Fruit fly (Drosophila melanogaster) whole organism, embryonic: Measurements from ENCODE around the gene CG5835.

Source experiments
- Aef1 ChIP-seq: fragments of 200-800 bp; sonication (Bioruptor generic); IDR thresholded peaks from 3 replicates; pipeline ENCODE4 v1.3.6; 2022; ENCODE audit warnings: missing biosample characterization, missing genetic modification characterization
- Blimp-1 ChIP-seq: fragments of 200-800 bp; sonication (Bioruptor generic); optimal IDR thresholded peaks from 3 replicates; lab custom pipeline; 2018; ENCODE audit warnings: missing biosample characterization, missing genetic modification characterization, mild to moderate bottlenecking, moderate library complexity, missing genetic modification reagents
- CG10979 ChIP-seq: fragments of 200-800 bp; sonication (Bioruptor generic); optimal IDR thresholded peaks from 2 replicates; lab custom pipeline; 2018; ENCODE audit warnings: missing biosample characterization, mild to moderate bottlenecking, missing genetic modification characterization, moderate library complexity
- CG11696 ChIP-seq: fragments of 200-800 bp; sonication (Bioruptor generic); IDR thresholded peaks from 2 replicates; pipeline ENCODE4 v1.3.6; 2022; ENCODE audit warnings: missing biosample characterization, missing genetic modification characterization
- CG12659 ChIP-seq: fragments of 200-800 bp; sonication (Bioruptor generic); optimal IDR thresholded peaks from 3 replicates; lab custom pipeline; 2017; ENCODE audit warnings: mild to moderate bottlenecking, missing biosample characterization, missing genetic modification reagents, missing genetic modification characterization
- CG13775 ChIP-seq: fragments of 200-800 bp; sonication (Bioruptor generic); optimal IDR thresholded peaks from 3 replicates; lab custom pipeline; 2017; ENCODE audit warnings: missing biosample characterization, mild to moderate bottlenecking, missing genetic modification characterization
- CG15479 ChIP-seq: fragments of 200-800 bp; sonication (Bioruptor generic); optimal IDR thresholded peaks from 3 replicates; lab custom pipeline; 2019; ENCODE audit warnings: missing biosample characterization, mild to moderate bottlenecking, missing genetic modification characterization, moderate library complexity
- CG17359 ChIP-seq: fragments of 200-800 bp; sonication (Bioruptor generic); optimal IDR thresholded peaks from 3 replicates; lab custom pipeline; 2018; ENCODE audit warnings: missing biosample characterization, mild to moderate bottlenecking, missing genetic modification characterization, moderate library complexity
- CG1792 ChIP-seq: fragments of 200-800 bp; sonication (Bioruptor generic); optimal IDR thresholded peaks from 2 replicates; lab custom pipeline; 2016; ENCODE audit warnings: missing biosample characterization, missing genetic modification characterization
- CG18476 ChIP-seq: fragments of 200-800 bp; sonication (Bioruptor generic); optimal IDR thresholded peaks from 2 replicates; lab custom pipeline; 2016; ENCODE audit warnings: missing biosample characterization, mild to moderate bottlenecking, missing genetic modification characterization
- CG2875 ChIP-seq: fragments of 200-800 bp; sonication (Bioruptor generic); optimal IDR thresholded peaks from 2 replicates; lab custom pipeline; 2017; ENCODE audit warnings: missing biosample characterization, mild to moderate bottlenecking, missing genetic modification characterization, missing genetic modification reagents
- CG30020 ChIP-seq: fragments of 200-800 bp; optimal IDR thresholded peaks from 2 replicates; lab custom pipeline; 2019; ENCODE audit warnings: missing biosample characterization, mild to moderate bottlenecking, missing genetic modification characterization, moderate library complexity
- CG31388 ChIP-seq: fragments of 200-800 bp; sonication (Bioruptor generic); optimal IDR thresholded peaks from 2 replicates; lab custom pipeline; 2016; ENCODE audit warnings: missing biosample characterization, missing genetic modification characterization
- CG31441 ChIP-seq: fragments of 200-800 bp; sonication (Bioruptor generic); IDR thresholded peaks from 2 replicates; pipeline ENCODE4 v1.3.6; 2022; ENCODE audit warnings: missing biosample characterization, missing genetic modification characterization
- CG5953 ChIP-seq: fragments of 200-800 bp; sonication (Bioruptor generic); IDR thresholded peaks from 2 replicates; pipeline ENCODE4 v1.3.6; 2022; ENCODE audit warnings: missing biosample characterization, missing genetic modification characterization
- CG7556 ChIP-seq: fragments of 200-800 bp; sonication (Bioruptor generic); optimal IDR thresholded peaks from 2 replicates; lab custom pipeline; 2017; ENCODE audit warnings: missing biosample characterization, mild to moderate bottlenecking, missing genetic modification characterization
- CG8388 ChIP-seq: fragments of 200-800 bp; sonication (Bioruptor generic); optimal IDR thresholded peaks from 2 replicates; lab custom pipeline; 2019; ENCODE audit warnings: missing biosample characterization, mild to moderate bottlenecking, missing genetic modification characterization, moderate library complexity
- CG8924 ChIP-seq: fragments of 200-800 bp; optimal IDR thresholded peaks from 3 replicates; lab custom pipeline; 2019; ENCODE audit warnings: missing biosample characterization, mild to moderate bottlenecking, missing genetic modification characterization, moderate library complexity
- D19A ChIP-seq: fragments of 200-800 bp; optimal IDR thresholded peaks from 3 replicates; lab custom pipeline; 2019; ENCODE audit warnings: missing biosample characterization, mild to moderate bottlenecking, missing genetic modification characterization, moderate library complexity
- D19B ChIP-seq: fragments of 200-800 bp; sonication (Bioruptor generic); optimal IDR thresholded peaks from 2 replicates; lab custom pipeline; 2017; ENCODE audit warnings: missing biosample characterization, mild to moderate bottlenecking, missing genetic modification characterization
- Dref ChIP-seq: fragments of 200-800 bp; sonication (Bioruptor generic); IDR thresholded peaks from 2 replicates; pipeline ENCODE4 v1.3.6; 2022; ENCODE audit warnings: missing biosample characterization, missing genetic modification characterization
- Drgx ChIP-seq: fragments of 200-800 bp; sonication (Bioruptor generic); IDR thresholded peaks from 2 replicates; pipeline ENCODE4 v1.3.6; 2022; ENCODE audit warnings: missing biosample characterization, missing genetic modification characterization
- E2f1 ChIP-seq: fragments of 200-800 bp; sonication (Bioruptor generic); IDR thresholded peaks from 2 replicates; pipeline ENCODE4 v1.3.6; 2022; ENCODE audit warnings: missing biosample characterization, missing genetic modification characterization
- HLHmδ ChIP-seq: fragments of 200-800 bp; sonication (Bioruptor generic); optimal IDR thresholded peaks from 2 replicates; lab custom pipeline; 2018; ENCODE audit warnings: missing biosample characterization, mild to moderate bottlenecking, missing genetic modification characterization, moderate library complexity
- Hmx ChIP-seq: fragments of 200-800 bp; sonication (Bioruptor generic); optimal IDR thresholded peaks from 2 replicates; lab custom pipeline; 2016; ENCODE audit warnings: missing biosample characterization, missing genetic modification characterization
- Hr51 ChIP-seq, 2 experiments: fragments of 200-800 bp; sonication (Bioruptor generic); optimal IDR thresholded peaks; 2 replicates in 1 of 2; 3 replicates in 1 of 2; lab custom pipeline; 2016 to 2018; ENCODE audit warnings: missing biosample characterization in 2 of 2, missing genetic modification characterization in 2 of 2, mild to moderate bottlenecking in 1 of 2, moderate library complexity in 1 of 2
- Med ChIP-seq: fragments of 200-800 bp; sonication (Bioruptor generic); peaks from one replicate; lab custom pipeline; 2016; ENCODE audit warnings: missing biosample characterization, missing genetic modification characterization, mild to moderate bottlenecking, inconsistent platforms, moderate library complexity
- NC2β ChIP-seq: fragments of 200-800 bp; sonication (Bioruptor generic); optimal IDR thresholded peaks from 2 replicates; lab custom pipeline; 2016; ENCODE audit warnings: missing biosample characterization, missing genetic modification characterization
- PHDP ChIP-seq: fragments of 200-800 bp; sonication (Bioruptor generic); optimal IDR thresholded peaks from 3 replicates; lab custom pipeline; 2018; ENCODE audit warnings: missing biosample characterization, mild to moderate bottlenecking, missing genetic modification characterization, moderate library complexity
- ap ChIP-seq: fragments of 200-800 bp; sonication (Bioruptor generic); IDR thresholded peaks from 2 replicates; pipeline ENCODE4 v1.3.6; 2022; ENCODE audit warnings: missing biosample characterization, missing genetic modification characterization
- bsh ChIP-seq, 2 experiments: fragments of 200-800 bp; sonication (Bioruptor generic); optimal IDR thresholded peaks; 2 replicates each; lab custom pipeline; 2017 to 2018; ENCODE audit warnings: mild to moderate bottlenecking in 2 of 2, missing biosample characterization in 2 of 2, missing genetic modification characterization in 2 of 2, moderate library complexity in 1 of 2
- crol ChIP-seq: fragments of 200-800 bp; sonication (Bioruptor generic); IDR thresholded peaks from 2 replicates; pipeline ENCODE4 v1.3.6; 2022; ENCODE audit warnings: missing biosample characterization, missing genetic modification characterization
- dmrt99B ChIP-seq: fragments of 200-800 bp; sonication (Bioruptor generic); optimal IDR thresholded peaks from 2 replicates; lab custom pipeline; 2018; ENCODE audit warnings: missing biosample characterization, mild to moderate bottlenecking, missing genetic modification characterization, moderate library complexity
- ewg ChIP-seq: fragments of 200-800 bp; sonication (Bioruptor generic); optimal IDR thresholded peaks from 3 replicates; lab custom pipeline; 2017; ENCODE audit warnings: mild to moderate bottlenecking, missing biosample characterization, missing genetic modification reagents, missing genetic modification characterization
- fd102C ChIP-seq: fragments of 200-800 bp; sonication (Bioruptor generic); optimal IDR thresholded peaks from 2 replicates; lab custom pipeline; 2018; ENCODE audit warnings: missing biosample characterization, mild to moderate bottlenecking, missing genetic modification characterization, moderate library complexity
- gcm ChIP-seq: fragments of 200-800 bp; sonication (Bioruptor generic); optimal IDR thresholded peaks from 2 replicates; lab custom pipeline; 2019; ENCODE audit warnings: missing biosample characterization, mild to moderate bottlenecking, missing genetic modification characterization, moderate library complexity
- h ChIP-seq: fragments of >200 bp; optimal IDR thresholded peaks from 2 replicates; lab custom pipeline; 2017
- hkb ChIP-seq, 2 experiments: fragments of 200-800 bp in 1 of 2; fragments of >200 bp in 1 of 2; sonication (Bioruptor generic) in 1 of 2; IDR thresholded peaks in 1 of 2; optimal IDR thresholded peaks in 1 of 2; 2 replicates each; pipeline versions ENCODE4 v1.3.6 to Lab custom; 2017 to 2022; ENCODE audit warnings: missing biosample characterization in 1 of 2, missing genetic modification characterization in 1 of 2
- ken ChIP-seq: fragments of 200-800 bp; sonication (Bioruptor generic); IDR thresholded peaks from 3 replicates; pipeline ENCODE4 v1.3.6; 2022; ENCODE audit warnings: missing biosample characterization, missing genetic modification characterization
- lmd ChIP-seq: fragments of 200-800 bp; sonication (Bioruptor generic); IDR thresholded peaks from 2 replicates; pipeline ENCODE4 v1.3.6; 2022; ENCODE audit warnings: missing biosample characterization, missing genetic modification characterization
- oc ChIP-seq: fragments of 200-800 bp; sonication (Bioruptor generic); optimal IDR thresholded peaks from 2 replicates; lab custom pipeline; 2018; ENCODE audit warnings: missing biosample characterization, mild to moderate bottlenecking, missing genetic modification characterization, moderate library complexity
- peb ChIP-seq: fragments of 200-800 bp; sonication (Bioruptor generic); IDR thresholded peaks from 2 replicates; pipeline ENCODE4 v1.3.6; 2022; ENCODE audit warnings: missing biosample characterization, missing genetic modification characterization
- phol ChIP-seq: fragments of 200-800 bp; sonication (Bioruptor generic); optimal IDR thresholded peaks from 3 replicates; lab custom pipeline; 2018; ENCODE audit warnings: missing biosample characterization, mild to moderate bottlenecking, missing genetic modification characterization, moderate library complexity
- pnt ChIP-seq: fragments of 200-800 bp; sonication (Bioruptor generic); optimal IDR thresholded peaks from 3 replicates; lab custom pipeline; 2016; ENCODE audit warnings: missing biosample characterization, missing genetic modification characterization
- prd ChIP-seq, 3 experiments: fragments of >200 bp in 2 of 3; fragments of 200-800 bp in 1 of 3; sonication (Bioruptor generic) in 1 of 3; optimal IDR thresholded peaks in 2 of 3; IDR thresholded peaks in 1 of 3; 2 replicates in 2 of 3; 3 replicates in 1 of 3; pipeline versions ENCODE4 v1.3.6 to Lab custom; 2017 to 2022; ENCODE audit warnings: missing biosample characterization in 1 of 3, missing genetic modification characterization in 1 of 3
- row ChIP-seq: fragments of 200-800 bp; sonication (Bioruptor generic); IDR thresholded peaks from 3 replicates; pipeline ENCODE4 v1.3.6; 2022; ENCODE audit warnings: missing biosample characterization, missing genetic modification characterization
- seq ChIP-seq: fragments of 200-800 bp; sonication (Bioruptor generic); IDR thresholded peaks from 2 replicates; pipeline ENCODE4 v1.3.6; 2022; ENCODE audit warnings: missing biosample characterization, missing genetic modification characterization
- ssp ChIP-seq: fragments of 200-800 bp; sonication (Bioruptor generic); IDR thresholded peaks from 2 replicates; pipeline ENCODE4 v1.3.6; 2022; ENCODE audit warnings: missing biosample characterization, missing genetic modification characterization
- tap ChIP-seq: fragments of 200-800 bp; optimal IDR thresholded peaks from 3 replicates; lab custom pipeline; 2019; ENCODE audit warnings: missing biosample characterization, mild to moderate bottlenecking, missing genetic modification characterization, moderate library complexity

Gene CG5835

dm6 chr3R:19105821-19106220, 47.7 kb downstream of the CG5835 start (continued):
- TF ChIP-seq ssp (GFP tag; lab: Robert Waterston, UW) (0 out of 2 replicates have a peak, but pooled peaks have one; percentile 6), crol (GFP tag; lab: Robert Waterston, UW) (no peak), CG8388 (GFP tag; lab: Kevin White, UChicago) (peak; percentile 57), row (peak; percentile 41; the same call in 2 of the 3 replicates), pnt (GFP tag; lab: Kevin White, UChicago) (no peak), Blimp-1 (GFP tag; lab: Kevin White, UChicago) (peak; percentile 67), CG15479 (GFP tag; lab: Kevin White, UChicago) (no peak), oc (peak; percentile 3), prd (optimal IDR thresholded peaks at IDR 0.05; lab: Kevin White, UChicago) (no peak), prd (GFP tag; IDR thresholded peaks at IDR 0.05; lab: Robert Waterston, UW) (peak; percentile 63; the same call in 2 of the 3 replicates), seq (no peak), ken (GFP tag; lab: Robert Waterston, UW) (peak; percentile 41; the same call in 1 of the 3 replicates), Dref (no peak), CG5953 (GFP tag; lab: Robert Waterston, UW) (peak; percentile 57), gcm (peak; percentile 32), tap (tag; lab: Kevin White, UChicago) (peak; percentile 43), E2f1 (peak; percentile 16; the same call in 1 of the 2 replicates), NC2β (GFP tag; lab: Kevin White, UChicago) (peak; percentile 4), CG1792 (GFP tag; lab: Kevin White, UChicago) (no peak), bsh (GFP tag; optimal IDR thresholded peaks at IDR 0.05; lab: Kevin White, UChicago) (peak; percentile 62 to 76), CG2875 (GFP tag; lab: Kevin White, UChicago) (peak; percentile 19), ewg (GFP tag; lab: Kevin White, UChicago) (peak; percentile 27), CG7556 (GFP tag; lab: Kevin White, UChicago) (no peak), CG11696 (no peak), lmd (peak; percentile 21; the same call in 1 of the 2 replicates), phol (tag; lab: Kevin White, UChicago) (peak; percentile 53), D19B (no peak), CG31441 (peak; percentile 58), hkb (optimal IDR thresholded peaks at IDR 0.05; lab: Kevin White, UChicago) (no peak), hkb (GFP tag; IDR thresholded peaks at IDR 0.05; lab: Robert Waterston, UW) (0 out of 2 replicates have a peak, but pooled peaks have one; percentile 23), dmrt99B (peak; percentile 76), fd102C (GFP tag; lab: Kevin White, UChicago) (no peak), CG13775 (peak; percentile 2), CG18476 (GFP tag; lab: Kevin White, UChicago) (no peak), h (no peak), peb (0 out of 2 replicates have a peak, but pooled peaks have one; percentile 28), CG30020 (tag; lab: Kevin White, UChicago) (no peak), ap (GFP tag; lab: Robert Waterston, UW) (peak; percentile 47; the same call in 1 of the 2 replicates), Aef1 (GFP tag; lab: Robert Waterston, UW) (no peak), Hr51 (GFP tag; optimal IDR thresholded peaks at IDR 0.05; lab: Kevin White, UChicago) (peak in 1 of 2 experiments; percentile 63), Hmx (GFP tag; lab: Kevin White, UChicago) (no peak), CG12659 (GFP tag; lab: Kevin White, UChicago) (peak; percentile 9), CG31388 (GFP tag; lab: Kevin White, UChicago) (no peak), PHDP (peak; percentile 34), CG8924 (peak; percentile 19), Med (peak; percentile 10), CG17359 (peak; percentile 40), HLHmδ (GFP tag; lab: Kevin White, UChicago) (no peak), Drgx (peak; percentile 80), D19A (tag; lab: Kevin White, UChicago) (peak; percentile 31), CG10979 (tag; lab: Kevin White, UChicago) (peak; percentile 67)
